Fruit fly (Drosophila melanogaster): ENCODE results near the gene CAH3.
A peak's percentile ranks its signal among the peaks of the same experiment; 100 is the strongest.

CAH3 gene

DNA sequence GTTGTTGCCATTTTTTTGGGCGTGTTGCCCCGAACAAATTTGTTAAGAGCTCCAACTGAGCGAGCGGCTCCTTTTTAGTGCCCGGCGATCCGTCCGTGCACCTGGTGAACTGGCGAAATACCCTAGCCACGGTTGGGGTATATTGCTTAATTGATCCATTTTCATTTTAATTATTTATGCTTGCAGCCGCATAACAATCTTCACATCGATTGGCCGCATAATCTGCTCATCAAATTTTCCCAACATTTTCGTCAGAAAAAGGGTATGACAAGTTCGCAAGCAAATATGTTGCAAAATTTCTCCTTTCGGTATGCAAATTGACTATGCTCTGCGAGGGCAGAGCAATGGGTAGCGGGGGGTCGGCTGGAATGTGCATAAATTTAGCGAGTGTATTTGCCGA, 13.3 kb upstream of the CAH3 start (continued):
- TF ChIP-seq CG6792 (GFP tag; optimal IDR thresholded peaks at IDR 0.05) (peak; percentile 21), CG7368 (GFP tag; optimal IDR thresholded peaks at IDR 0.05) (no peak), topi (GFP tag; optimal IDR thresholded peaks at IDR 0.05) (peak; percentile 64), Sox15 (GFP tag; optimal IDR thresholded peaks at IDR 0.05) (no peak), Sox14 (GFP tag; optimal IDR thresholded peaks at IDR 0.05) (peak; percentile 34), CG3032 (tag; optimal IDR thresholded peaks at IDR 0.05) (no peak), CG6854 (GFP tag; optimal IDR thresholded peaks at IDR 0.05) (no peak), CG6163 (GFP tag; IDR thresholded peaks at IDR 0.05) (0 out of 3 replicates have a peak, but pooled peaks have one; percentile 22), OdsH (GFP tag; optimal IDR thresholded peaks at IDR 0.05) (no peak), CG1621 (tag; optimal IDR thresholded peaks at IDR 0.05) (no peak), dsx (GFP tag; optimal IDR thresholded peaks at IDR 0.05; ENCODE audit: poor library complexity, severe bottlenecking) (no peak), CG9139 (GFP tag; optimal IDR thresholded peaks at IDR 0.05) (no peak), Hr38 (GFP tag; optimal IDR thresholded peaks at IDR 0.05) (no peak)

DNA sequence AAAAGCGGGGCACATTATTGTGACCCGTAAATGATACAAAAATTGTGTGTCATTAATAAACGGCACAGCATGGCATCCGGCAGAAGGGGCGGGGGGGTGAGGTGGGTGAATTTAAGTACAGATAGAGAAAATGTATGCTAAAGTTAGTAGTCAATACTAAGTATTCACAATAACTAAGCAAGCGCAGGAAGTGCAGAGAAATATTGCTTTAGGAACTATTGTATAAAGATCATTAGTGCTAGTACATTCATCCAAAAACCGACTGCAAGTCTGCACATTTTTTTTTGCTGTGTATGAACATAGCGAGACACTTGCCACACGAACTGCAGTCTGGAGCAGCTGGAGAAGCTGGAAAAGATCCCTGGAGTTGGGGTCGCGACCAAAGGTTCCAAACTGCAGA, 11.6 kb upstream of the CAH3 start:
- no peak for TF ChIP-seq CG4318 (GFP tag; optimal IDR thresholded peaks at IDR 0.05)
- no peak for TF ChIP-seq CG6792 (GFP tag; optimal IDR thresholded peaks at IDR 0.05)
- TF ChIP-seq CG11762 (GFP tag; optimal IDR thresholded peaks at IDR 0.05; ENCODE audit: insufficient read depth) = no peak
- TF ChIP-seq acj6 (GFP tag; optimal IDR thresholded peaks at IDR 0.05) = no peak
- TF ChIP-seq Ets96B (tag; optimal IDR thresholded peaks at IDR 0.05) = peak; percentile 3
- TF ChIP-seq lz (GFP tag; optimal IDR thresholded peaks at IDR 0.05) = peak; percentile 47
- TF ChIP-seq fkh (GFP tag; optimal IDR thresholded peaks at IDR 0.05) = no peak
- no peak for TF ChIP-seq CG15336 (GFP tag; IDR thresholded peaks at IDR 0.05)
- no peak for TF ChIP-seq vri (GFP tag; optimal IDR thresholded peaks at IDR 0.05)
- TF ChIP-seq Eip78C (GFP tag) = peak; percentile 71
- TF ChIP-seq CG6276 (GFP tag; optimal IDR thresholded peaks at IDR 0.05) = no peak
- TF ChIP-seq Sox15 (GFP tag; optimal IDR thresholded peaks at IDR 0.05) = no peak
- no peak for TF ChIP-seq spab (GFP tag; optimal IDR thresholded peaks at IDR 0.05)
- TF ChIP-seq CG10631 (GFP tag; optimal IDR thresholded peaks at IDR 0.05) = no peak
- peak; percentile 85 for TF ChIP-seq svp (GFP tag)
- peak; percentile 14 for TF ChIP-seq CG34406 (GFP tag; optimal IDR thresholded peaks at IDR 0.05)
- TF ChIP-seq CG3919 (GFP tag; optimal IDR thresholded peaks at IDR 0.05) = no peak
- no peak for TF ChIP-seq dac (GFP tag; optimal IDR thresholded peaks at IDR 0.05)
- TF ChIP-seq eg (GFP tag; IDR thresholded peaks at IDR 0.05) = no peak
- TF ChIP-seq ss (GFP tag; optimal IDR thresholded peaks at IDR 0.05) = no peak
- no peak for TF ChIP-seq CG11294 (GFP tag; IDR thresholded peaks at IDR 0.05)
- peak; percentile 39 for TF ChIP-seq Met (GFP tag; optimal IDR thresholded peaks at IDR 0.05)
- no peak for TF ChIP-seq Sox102F (GFP tag; optimal IDR thresholded peaks at IDR 0.05)
- TF ChIP-seq Eip93F (GFP tag; optimal IDR thresholded peaks at IDR 0.05) = no peak
- TF ChIP-seq Smox (GFP tag; optimal IDR thresholded peaks at IDR 0.05) = peak; percentile 21
- TF ChIP-seq net (GFP tag; optimal IDR thresholded peaks at IDR 0.05) = no peak
- TF ChIP-seq Sox14 (GFP tag; optimal IDR thresholded peaks at IDR 0.05) = peak; percentile 10
- TF ChIP-seq CG6808 (GFP tag; optimal IDR thresholded peaks at IDR 0.05) = no peak
- no peak for TF ChIP-seq CG8319 (GFP tag; optimal IDR thresholded peaks at IDR 0.05)
- TF ChIP-seq fd85E (GFP tag; optimal IDR thresholded peaks at IDR 0.05) = no peak
- TF ChIP-seq Lpt (GFP tag; optimal IDR thresholded peaks at IDR 0.05) = no peak
- no peak for TF ChIP-seq Hr4 (GFP tag; optimal IDR thresholded peaks at IDR 0.05)
- TF ChIP-seq Blimp-1 (GFP tag; optimal IDR thresholded peaks at IDR 0.05) = no peak
- no peak for TF ChIP-seq CG10669 (GFP tag; optimal IDR thresholded peaks at IDR 0.05)
- no peak for TF ChIP-seq Hr38 (GFP tag; optimal IDR thresholded peaks at IDR 0.05)
- no peak for TF ChIP-seq CG8632 (GFP tag; optimal IDR thresholded peaks at IDR 0.05)
- TF ChIP-seq CG6854 (GFP tag; optimal IDR thresholded peaks at IDR 0.05) = no peak
- TF ChIP-seq CG1621 (tag; optimal IDR thresholded peaks at IDR 0.05) = no peak
- TF ChIP-seq dsx (GFP tag; optimal IDR thresholded peaks at IDR 0.05; ENCODE audit: poor library complexity, severe bottlenecking) = no peak
- TF ChIP-seq CG9139 (GFP tag; optimal IDR thresholded peaks at IDR 0.05) = no peak
- TF ChIP-seq Ets21C (GFP tag; optimal IDR thresholded peaks at IDR 0.05) = no peak
- peak; percentile 50 for TF ChIP-seq esn (GFP tag; optimal IDR thresholded peaks at IDR 0.05)
- TF ChIP-seq CG6163 (GFP tag; IDR thresholded peaks at IDR 0.05) = peak; percentile 54
- TF ChIP-seq CG31627 (GFP tag; optimal IDR thresholded peaks at IDR 0.05) = peak; percentile 35
- TF ChIP-seq Gug (GFP tag; IDR thresholded peaks at IDR 0.05) = no peak
- no peak for TF ChIP-seq fd59A (GFP tag; optimal IDR thresholded peaks at IDR 0.05)

Measured in whole organism, prepupa.